Fruit fly (Drosophila melanogaster) whole organism, wandering third instar larva: ENCODE measurements around the gene Spt7.

Source experiments
- Abd-B ChIP-seq: fragments of >200 bp; optimal IDR thresholded peaks from 2 replicates; lab custom pipeline; 2017; ENCODE audit warnings: missing biosample characterization, missing genetic modification characterization
- CG32264 ChIP-seq: fragments of 200-800 bp; sonication (Bioruptor generic); optimal IDR thresholded peaks from 2 replicates; lab custom pipeline; 2016; ENCODE audit warnings: missing biosample characterization, missing genetic modification characterization
- CG9705 ChIP-seq: fragments of 200-800 bp; sonication (Bioruptor generic); optimal IDR thresholded peaks from 2 replicates; lab custom pipeline; 2018; ENCODE audit warnings: missing biosample characterization, mild to moderate bottlenecking, missing genetic modification characterization
- CrebA ChIP-seq: fragments of 200-800 bp; sonication (Bioruptor generic); optimal IDR thresholded peaks from 2 replicates; lab custom pipeline; 2016; ENCODE audit warnings: missing biosample characterization, mild to moderate bottlenecking, missing genetic modification characterization, borderline replicate concordance
- Dfd ChIP-seq: fragments of >200 bp; optimal IDR thresholded peaks from 2 replicates; lab custom pipeline; 2017; ENCODE audit warnings: missing biosample characterization, missing genetic modification characterization
- Dif ChIP-seq: fragments of 200-275, 200-300 bp; sonication (Bioruptor generic); optimal IDR thresholded peaks from 2 replicates; lab custom pipeline; 2018; ENCODE audit warnings: missing biosample characterization, missing genetic modification characterization; ENCODE audit not compliant: partially characterized antibody
- GATAd ChIP-seq: sonication (Bioruptor generic); optimal IDR thresholded peaks from 2 replicates; lab custom pipeline; 2016; ENCODE audit warnings: missing biosample characterization, missing genetic modification characterization
- HLH106 ChIP-seq: fragments of 200-800 bp; optimal IDR thresholded peaks from 3 replicates; lab custom pipeline; 2019; ENCODE audit warnings: missing biosample characterization, mild to moderate bottlenecking, missing genetic modification characterization, moderate library complexity
- Hnf4 ChIP-seq: fragments of 200-800 bp; sonication (Bioruptor generic); optimal IDR thresholded peaks from 2 replicates; lab custom pipeline; 2016; ENCODE audit warnings: missing biosample characterization, mild to moderate bottlenecking, missing genetic modification characterization
- Hr78 ChIP-seq: fragments of >200 bp; optimal IDR thresholded peaks from 2 replicates; lab custom pipeline; 2017; ENCODE audit warnings: missing biosample characterization, missing genetic modification characterization
- Hr83 ChIP-seq: fragments of 200-300 bp; sonication (Bioruptor generic); optimal IDR thresholded peaks from 2 replicates; lab custom pipeline; 2016; ENCODE audit warnings: missing biosample characterization, mild to moderate bottlenecking, missing genetic modification characterization, moderate library complexity; ENCODE audit not compliant: poor library complexity, severe bottlenecking
- Jra ChIP-seq: sonication (Bioruptor generic); optimal IDR thresholded peaks from 2 replicates; lab custom pipeline; 2016; ENCODE audit warnings: missing biosample characterization, missing genetic modification characterization
- Mio ChIP-seq: sonication (Bioruptor generic); optimal IDR thresholded peaks from 2 replicates; lab custom pipeline; 2016; ENCODE audit warnings: missing biosample characterization, missing genetic modification characterization
- Myc ChIP-seq: fragments of >200 bp; optimal IDR thresholded peaks from 2 replicates; lab custom pipeline; 2017
- N ChIP-seq: fragments of >200 bp; optimal IDR thresholded peaks from 2 replicates; lab custom pipeline; 2018; ENCODE audit warnings: missing biosample characterization, missing external identifiers, missing genetic modification characterization
- OdsH ChIP-seq: fragments of 200-800 bp; sonication (Bioruptor generic); optimal IDR thresholded peaks from 2 replicates; lab custom pipeline; 2016; ENCODE audit warnings: missing biosample characterization, mild to moderate bottlenecking, missing genetic modification characterization
- Rel ChIP-seq, 2 experiments: fragments of 200-800 bp; sonication (Bioruptor generic) in 1 of 2; optimal IDR thresholded peaks; 2 replicates in 1 of 2; 3 replicates in 1 of 2; lab custom pipeline; 2016 to 2019; ENCODE audit warnings: mild to moderate bottlenecking in 2 of 2, missing biosample characterization in 2 of 2, missing genetic modification characterization in 2 of 2, moderate library complexity in 1 of 2
- Sp1 ChIP-seq: fragments of 200-800 bp; sonication (Bioruptor generic); optimal IDR thresholded peaks from 3 replicates; lab custom pipeline; 2019; ENCODE audit warnings: missing biosample characterization, mild to moderate bottlenecking, missing genetic modification characterization, moderate library complexity
- Vsx2 ChIP-seq: fragments of 200-300, 225-300 bp; sonication (Bioruptor generic); optimal IDR thresholded peaks from 2 replicates; lab custom pipeline; 2018; ENCODE audit warnings: missing biosample characterization, missing genetic modification characterization; ENCODE audit not compliant: partially characterized antibody
- br ChIP-seq: fragments of 200-800 bp; sonication (Bioruptor generic); optimal IDR thresholded peaks from 2 replicates; lab custom pipeline; 2016; ENCODE audit warnings: missing biosample characterization, missing genetic modification characterization
- brk ChIP-seq: fragments of 200-800 bp; sonication (Bioruptor generic); optimal IDR thresholded peaks from 2 replicates; lab custom pipeline; 2016; ENCODE audit warnings: missing biosample characterization, mild to moderate bottlenecking, missing genetic modification characterization
- dl ChIP-seq, 2 experiments: fragments of 175-275, 200-275 bp in 1 of 2; fragments of 200-275 bp in 1 of 2; sonication (Bioruptor generic); optimal IDR thresholded peaks; lab custom pipeline; 2018; ENCODE audit warnings: mild to moderate bottlenecking in 2 of 2, missing biosample characterization in 2 of 2, missing genetic modification characterization in 2 of 2, moderate library complexity in 2 of 2; ENCODE audit not compliant: partially characterized antibody in 2 of 2, insufficient read depth in 1 of 2
- dmrt93B ChIP-seq: fragments of 200-800 bp; sonication (Bioruptor generic); optimal IDR thresholded peaks from 2 replicates; lab custom pipeline; 2018; ENCODE audit warnings: missing biosample characterization, mild to moderate bottlenecking, missing genetic modification characterization
- dsf ChIP-seq: sonication (Bioruptor generic); optimal IDR thresholded peaks from 2 replicates; lab custom pipeline; 2016; ENCODE audit warnings: missing biosample characterization, missing genetic modification characterization, borderline replicate concordance
- ey ChIP-seq: fragments of 200-800 bp; sonication (Bioruptor generic); optimal IDR thresholded peaks from 2 replicates; lab custom pipeline; 2016; ENCODE audit warnings: missing biosample characterization, missing genetic modification characterization
- foxo ChIP-seq, 2 experiments: fragments of 200-800 bp; sonication (Bioruptor generic); optimal IDR thresholded peaks; 2 replicates in 1 of 2; 3 replicates in 1 of 2; lab custom pipeline; 2016 to 2017; ENCODE audit warnings: missing biosample characterization in 2 of 2, missing genetic modification characterization in 2 of 2
- fru ChIP-seq: fragments of 200-800 bp; sonication (Bioruptor generic); optimal IDR thresholded peaks from 3 replicates; lab custom pipeline; 2016; ENCODE audit warnings: missing biosample characterization, mild to moderate bottlenecking, missing genetic modification characterization
- h ChIP-seq: fragments of 200-800 bp; sonication (Bioruptor generic); optimal IDR thresholded peaks from 3 replicates; lab custom pipeline; 2016; ENCODE audit warnings: missing biosample characterization, mild to moderate bottlenecking, missing genetic modification characterization
- jim ChIP-seq: fragments of 175-275, 200-325 bp; sonication (Bioruptor generic); optimal IDR thresholded peaks from 2 replicates; lab custom pipeline; 2016; ENCODE audit warnings: missing biosample characterization, mild to moderate bottlenecking, missing genetic modification characterization
- lola ChIP-seq: fragments of >200 bp; optimal IDR thresholded peaks from 2 replicates; lab custom pipeline; 2017; ENCODE audit warnings: missing biosample characterization, missing genetic modification characterization
- pan ChIP-seq: fragments of >200 bp; optimal IDR thresholded peaks from 2 replicates; lab custom pipeline; 2017
- psq ChIP-seq: fragments of 200-800 bp; sonication (Bioruptor generic); optimal IDR thresholded peaks from 3 replicates; lab custom pipeline; 2017; ENCODE audit warnings: missing biosample characterization, mild to moderate bottlenecking, missing genetic modification characterization, moderate library complexity
- rgr ChIP-seq: fragments of 200-800 bp; sonication (Bioruptor generic); optimal IDR thresholded peaks from 3 replicates; lab custom pipeline; 2016; ENCODE audit warnings: missing biosample characterization, mild to moderate bottlenecking, missing genetic modification characterization
- sage ChIP-seq: fragments of 200-800 bp; sonication (Bioruptor generic); optimal IDR thresholded peaks from 2 replicates; lab custom pipeline; 2016; ENCODE audit warnings: missing biosample characterization, mild to moderate bottlenecking, missing genetic modification characterization
- sv ChIP-seq: fragments of 200-800 bp; sonication (Bioruptor generic); optimal IDR thresholded peaks from 3 replicates; lab custom pipeline; 2016; ENCODE audit warnings: missing biosample characterization, missing genetic modification characterization
- tai ChIP-seq: sonication (Bioruptor generic); optimal IDR thresholded peaks from 2 replicates; lab custom pipeline; 2016; ENCODE audit warnings: missing biosample characterization, missing genetic modification characterization
- usp ChIP-seq: fragments of >200 bp; optimal IDR thresholded peaks from 2 replicates; lab custom pipeline; 2017; ENCODE audit warnings: missing biosample characterization, missing genetic modification characterization
- woc ChIP-seq: sonication (Bioruptor generic); optimal IDR thresholded peaks from 2 replicates; lab custom pipeline; 2016; ENCODE audit warnings: missing biosample characterization, mild to moderate bottlenecking, missing genetic modification characterization

The Spt7 gene

dm6 chrX:17877974-17878373 lies 27.7 kb downstream of the Spt7 start:
- TF ChIP-seq h (GFP tag; lab: Kevin White, UChicago) (no peak), Rel (GFP tag; optimal IDR thresholded peaks at IDR 0.05; lab: Kevin White, UChicago) (no peak), Rel (tag; optimal IDR thresholded peaks at IDR 0.05; lab: Kevin White, UChicago) (peak; percentile 56)

dm6 chrX:17878632-17879033 lies 28.4 kb downstream of the Spt7 start:
- TF ChIP-seq sage (GFP tag; lab: Kevin White, UChicago) (peak; percentile 67), jim (GFP tag; lab: Kevin White, UChicago) (peak; percentile 94), Hr83 (GFP tag; lab: Kevin White, UChicago) (peak; percentile 68), woc (GFP tag; lab: Kevin White, UChicago) (no peak), rgr (GFP tag; lab: Kevin White, UChicago) (no peak), h (GFP tag; lab: Kevin White, UChicago) (peak; percentile 72), Sp1 (peak; percentile 11), dl (GFP tag; optimal IDR thresholded peaks at IDR 0.05; lab: Kevin White, UChicago; ENCODE audit: insufficient read depth in 1 of 2, partially characterized antibody in 2 of 2) (peak; percentile 31 to 68), OdsH (GFP tag; lab: Kevin White, UChicago) (no peak), Dif (GFP tag; lab: Kevin White, UChicago) (peak; percentile 92), brk (GFP tag; lab: Kevin White, UChicago) (peak; percentile 6), CrebA (GFP tag; lab: Kevin White, UChicago) (peak; percentile 79), Rel (GFP tag; optimal IDR thresholded peaks at IDR 0.05; lab: Kevin White, UChicago) (peak; percentile 26), Rel (tag; optimal IDR thresholded peaks at IDR 0.05; lab: Kevin White, UChicago) (peak; percentile 43), Vsx2 (peak; percentile 40)

- peak; percentile 53 for TF ChIP-seq psq (GFP tag; lab: Kevin White, UChicago)
- peak; percentile 34 for TF ChIP-seq ey (GFP tag; lab: Kevin White, UChicago)
- no peak for TF ChIP-seq Hr83 (GFP tag; lab: Kevin White, UChicago)
- no peak for TF ChIP-seq dsf (GFP tag; lab: Kevin White, UChicago)
- TF ChIP-seq dmrt93B (GFP tag; lab: Kevin White, UChicago) = peak; percentile 49
- peak; percentile 45 for TF ChIP-seq fru (GFP tag; lab: Kevin White, UChicago)
- peak; percentile 41 for TF ChIP-seq sage (GFP tag; lab: Kevin White, UChicago)
- no peak for TF ChIP-seq Hr78
- peak; percentile 54 for TF ChIP-seq rgr (GFP tag; lab: Kevin White, UChicago)
- TF ChIP-seq lola = no peak
- peak; percentile 41 for TF ChIP-seq Rel (GFP tag; optimal IDR thresholded peaks at IDR 0.05; lab: Kevin White, UChicago)
- no peak for TF ChIP-seq Rel (tag; optimal IDR thresholded peaks at IDR 0.05; lab: Kevin White, UChicago)
- TF ChIP-seq jim (GFP tag; lab: Kevin White, UChicago) = no peak
- TF ChIP-seq CG9705 = peak; percentile 37
- no peak for TF ChIP-seq tai (GFP tag; lab: Kevin White, UChicago)
- no peak for TF ChIP-seq dl (GFP tag; optimal IDR thresholded peaks at IDR 0.05; lab: Kevin White, UChicago; ENCODE audit: insufficient read depth in 1 of 2, partially characterized antibody in 2 of 2)
- no peak for TF ChIP-seq CG32264
- no peak for TF ChIP-seq Dif (GFP tag; lab: Kevin White, UChicago)
- TF ChIP-seq N = no peak
- peak; percentile 21 for TF ChIP-seq OdsH (GFP tag; lab: Kevin White, UChicago)
- peak; percentile 42 for TF ChIP-seq Hnf4 (GFP tag; lab: Kevin White, UChicago)
- peak; percentile 7 for TF ChIP-seq CrebA (GFP tag; lab: Kevin White, UChicago)
- TF ChIP-seq Vsx2 = no peak
- TF ChIP-seq GATAd (GFP tag; lab: Kevin White, UChicago) = no peak
- TF ChIP-seq Abd-B (GFP tag; lab: Kevin White, UChicago) = no peak
- peak; percentile 33 for TF ChIP-seq br (GFP tag; lab: Kevin White, UChicago)
- TF ChIP-seq Dfd = no peak
- TF ChIP-seq foxo (GFP tag; optimal IDR thresholded peaks at IDR 0.05; lab: Kevin White, UChicago) = peak in 1 of 2 experiments; percentile 62
- TF ChIP-seq Jra (GFP tag; lab: Kevin White, UChicago) = peak; percentile 40
- peak; percentile 71 for TF ChIP-seq Sp1
- TF ChIP-seq brk (GFP tag; lab: Kevin White, UChicago) = no peak
- no peak for TF ChIP-seq pan (lab: Kevin White, UChicago)
- TF ChIP-seq HLH106 (tag; lab: Kevin White, UChicago) = peak; percentile 62
- TF ChIP-seq Myc (lab: Kevin White, UChicago) = no peak
- no peak for TF ChIP-seq usp (GFP tag; lab: Kevin White, UChicago)
- no peak for TF ChIP-seq sv (GFP tag; lab: Kevin White, UChicago)
- peak; percentile 44 for TF ChIP-seq h (GFP tag; lab: Kevin White, UChicago)
- peak; percentile 38 for TF ChIP-seq woc (GFP tag; lab: Kevin White, UChicago)
- no peak for TF ChIP-seq Mio (GFP tag; lab: Kevin White, UChicago)
Observed at dm6 chrX:17879211-17879897, 29.1 kb downstream of the Spt7 start.
